Fruit fly (Drosophila melanogaster) whole organism, embryonic: ENCODE measurements around the gene Zyx.

Experiments used
- Atf3 ChIP-seq: fragments of 200-800 bp; sonication (Bioruptor generic); optimal IDR thresholded peaks from 3 replicates; lab custom pipeline; 2016; ENCODE audit warnings: missing biosample characterization, missing genetic modification characterization
- BEAF-32 ChIP-seq: fragments of 200-800 bp; sonication (Bioruptor generic); optimal IDR thresholded peaks from 3 replicates; lab custom pipeline; 2017; ENCODE audit warnings: missing biosample characterization, missing genetic modification characterization, mild to moderate bottlenecking, moderate library complexity, missing genetic modification reagents
- Blimp-1 ChIP-seq: fragments of 200-800 bp; sonication (Bioruptor generic); optimal IDR thresholded peaks from 3 replicates; lab custom pipeline; 2018; ENCODE audit warnings: missing biosample characterization, missing genetic modification characterization, mild to moderate bottlenecking, moderate library complexity, missing genetic modification reagents
- CG10565 ChIP-seq: fragments of 200-800 bp; sonication (Bioruptor generic); optimal IDR thresholded peaks from 3 replicates; lab custom pipeline; 2016; ENCODE audit warnings: missing biosample characterization, mild to moderate bottlenecking, missing genetic modification characterization
- CG12769 ChIP-seq: fragments of 200-800 bp; sonication (Bioruptor generic); optimal IDR thresholded peaks from 2 replicates; lab custom pipeline; 2019; ENCODE audit warnings: missing biosample characterization, mild to moderate bottlenecking, missing genetic modification characterization, moderate library complexity
- CG13624 ChIP-seq: fragments of 200-800 bp; sonication (Bioruptor generic); optimal IDR thresholded peaks from 2 replicates; lab custom pipeline; 2016; ENCODE audit warnings: missing biosample characterization, missing genetic modification characterization
- CG13894 ChIP-seq: fragments of 200-800 bp; sonication (Bioruptor generic); optimal IDR thresholded peaks from 3 replicates; lab custom pipeline; 2018; ENCODE audit warnings: missing biosample characterization, mild to moderate bottlenecking, missing genetic modification characterization, moderate library complexity
- CG14667 ChIP-seq: fragments of 200-800 bp; sonication (Bioruptor generic); IDR thresholded peaks from 2 replicates; pipeline ENCODE4 v1.3.6; 2022; ENCODE audit warnings: missing biosample characterization, missing genetic modification characterization
- CG15479 ChIP-seq: fragments of 200-800 bp; sonication (Bioruptor generic); optimal IDR thresholded peaks from 3 replicates; lab custom pipeline; 2019; ENCODE audit warnings: missing biosample characterization, mild to moderate bottlenecking, missing genetic modification characterization, moderate library complexity
- CG17359 ChIP-seq: fragments of 200-800 bp; sonication (Bioruptor generic); optimal IDR thresholded peaks from 3 replicates; lab custom pipeline; 2018; ENCODE audit warnings: missing biosample characterization, mild to moderate bottlenecking, missing genetic modification characterization, moderate library complexity
- CG1792 ChIP-seq: fragments of 200-800 bp; sonication (Bioruptor generic); optimal IDR thresholded peaks from 2 replicates; lab custom pipeline; 2016; ENCODE audit warnings: missing biosample characterization, missing genetic modification characterization
- CG2116 ChIP-seq: fragments of 200-800 bp; sonication (Bioruptor generic); optimal IDR thresholded peaks from 3 replicates; lab custom pipeline; 2018; ENCODE audit warnings: missing biosample characterization, mild to moderate bottlenecking, missing genetic modification characterization
- CG2120 ChIP-seq: fragments of 200-800 bp; sonication (Bioruptor generic); optimal IDR thresholded peaks from 3 replicates; lab custom pipeline; 2016; ENCODE audit warnings: missing biosample characterization, missing genetic modification characterization
- CG32532 ChIP-seq: fragments of 200-800 bp; sonication (Bioruptor generic); IDR thresholded peaks from 2 replicates; pipeline ENCODE4 v1.3.6; 2022; ENCODE audit warnings: missing biosample characterization, missing genetic modification characterization
- CG33557 ChIP-seq: fragments of 200-800 bp; sonication (Bioruptor generic); optimal IDR thresholded peaks from 2 replicates; lab custom pipeline; 2019; ENCODE audit warnings: missing biosample characterization, mild to moderate bottlenecking, missing genetic modification characterization, moderate library complexity
- CG5953 ChIP-seq: fragments of 200-800 bp; sonication (Bioruptor generic); IDR thresholded peaks from 2 replicates; pipeline ENCODE4 v1.3.6; 2022; ENCODE audit warnings: missing biosample characterization, missing genetic modification characterization
- CG6254 ChIP-seq: fragments of 200-800 bp; sonication (Bioruptor generic); optimal IDR thresholded peaks from 3 replicates; lab custom pipeline; 2017; ENCODE audit warnings: mild to moderate bottlenecking, missing biosample characterization, missing genetic modification reagents, missing genetic modification characterization
- CG7357 ChIP-seq: fragments of 200-800 bp; sonication (Bioruptor generic); IDR thresholded peaks from 3 replicates; pipeline ENCODE4 v1.3.6; 2022; ENCODE audit warnings: missing biosample characterization, missing genetic modification characterization
- CG7987 ChIP-seq: fragments of 200-800 bp; sonication (Bioruptor generic); optimal IDR thresholded peaks from 2 replicates; lab custom pipeline; 2018; ENCODE audit warnings: missing biosample characterization, mild to moderate bottlenecking, missing genetic modification characterization, moderate library complexity
- CG8290 ChIP-seq, 3 experiments: fragments of 200-800 bp; sonication (Bioruptor generic); optimal IDR thresholded peaks; 2 replicates each; lab custom pipeline; 2016 to 2019; ENCODE audit warnings: missing biosample characterization in 3 of 3, missing genetic modification characterization in 3 of 3, mild to moderate bottlenecking in 2 of 3, moderate library complexity in 1 of 3
- Camta ChIP-seq: fragments of 200-800 bp; sonication (Bioruptor generic); optimal IDR thresholded peaks from 2 replicates; lab custom pipeline; 2016; ENCODE audit warnings: missing biosample characterization, missing genetic modification characterization
- Chrac-16 ChIP-seq: fragments of 200-800 bp; sonication (Bioruptor generic); optimal IDR thresholded peaks from 3 replicates; lab custom pipeline; 2016; ENCODE audit warnings: missing biosample characterization, missing genetic modification characterization
- CoRest ChIP-seq: fragments of 200-800 bp; sonication (Bioruptor generic); optimal IDR thresholded peaks from 3 replicates; lab custom pipeline; 2018; ENCODE audit warnings: missing biosample characterization, mild to moderate bottlenecking, missing genetic modification characterization, moderate library complexity
- CrebB ChIP-seq: fragments of 200-800 bp; sonication (Bioruptor generic); optimal IDR thresholded peaks from 3 replicates; lab custom pipeline; 2018; ENCODE audit warnings: missing biosample characterization, mild to moderate bottlenecking, missing genetic modification characterization
- Dip3 ChIP-seq: fragments of 200-800 bp; sonication (Bioruptor generic); optimal IDR thresholded peaks from 3 replicates; lab custom pipeline; 2016; ENCODE audit warnings: missing biosample characterization, missing genetic modification characterization
- Dref ChIP-seq: fragments of 200-800 bp; sonication (Bioruptor generic); IDR thresholded peaks from 2 replicates; pipeline ENCODE4 v1.3.6; 2022; ENCODE audit warnings: missing biosample characterization, missing genetic modification characterization
- H2.0 ChIP-seq: fragments of 200-800 bp; sonication (Bioruptor generic); IDR thresholded peaks from 2 replicates; pipeline ENCODE4 v1.3.6; 2022; ENCODE audit warnings: missing biosample characterization, missing genetic modification characterization
- Hand ChIP-seq: fragments of 200-800 bp; sonication (Bioruptor generic); optimal IDR thresholded peaks from 2 replicates; lab custom pipeline; 2017; ENCODE audit warnings: mild to moderate bottlenecking, missing biosample characterization, missing genetic modification reagents, missing genetic modification characterization
- Hr39 ChIP-seq: fragments of >200 bp; optimal IDR thresholded peaks from 2 replicates; lab custom pipeline; 2017
- MBD-R2 ChIP-seq: fragments of 200-800 bp; sonication (Bioruptor generic); IDR thresholded peaks from 2 replicates; pipeline ENCODE4 v1.3.6; 2022; ENCODE audit warnings: missing biosample characterization, missing genetic modification characterization
- Mad ChIP-seq: fragments of 200-800 bp; sonication (Bioruptor generic); optimal IDR thresholded peaks from 2 replicates; lab custom pipeline; 2016; ENCODE audit warnings: missing biosample characterization, missing genetic modification characterization
- Rfx ChIP-seq: fragments of 200-800 bp; sonication (Bioruptor generic); IDR thresholded peaks from 2 replicates; pipeline ENCODE4 v1.3.6; 2022; ENCODE audit warnings: missing biosample characterization, missing genetic modification characterization
- Sry-δ ChIP-seq: fragments of 200-800 bp; sonication (Bioruptor generic); optimal IDR thresholded peaks from 2 replicates; lab custom pipeline; 2016; ENCODE audit warnings: missing biosample characterization, missing genetic modification characterization
- Trl ChIP-seq, 3 experiments: fragments of >200 bp in 2 of 3; fragments of 200-800 bp in 1 of 3; sonication (Bioruptor generic) in 1 of 3; optimal IDR thresholded peaks; 2 replicates in 1 of 3; 3 replicates in 2 of 3; lab custom pipeline; 2016 to 2017; ENCODE audit warnings: missing biosample characterization in 1 of 3, missing genetic modification characterization in 1 of 3
- YL-1 ChIP-seq: fragments of 200-800 bp; sonication (Bioruptor generic); optimal IDR thresholded peaks from 3 replicates; lab custom pipeline; 2017; ENCODE audit warnings: missing biosample characterization, mild to moderate bottlenecking, missing genetic modification characterization
- abd-A ChIP-seq: fragments of 200-800 bp; sonication (Bioruptor generic); optimal IDR thresholded peaks from 3 replicates; lab custom pipeline; 2019; ENCODE audit warnings: missing biosample characterization, mild to moderate bottlenecking, missing genetic modification characterization, moderate library complexity
- ara ChIP-seq: fragments of 200-800 bp; sonication (Bioruptor generic); IDR thresholded peaks from 2 replicates; pipeline ENCODE4 v1.3.6; 2022; ENCODE audit warnings: missing biosample characterization, missing genetic modification characterization
- chm ChIP-seq: fragments of 200-800 bp; sonication (Bioruptor generic); IDR thresholded peaks from 2 replicates; pipeline ENCODE4 v1.3.6; 2022; ENCODE audit warnings: missing biosample characterization, missing genetic modification characterization
- dm ChIP-seq: fragments of 200-800 bp; sonication (Bioruptor generic); optimal IDR thresholded peaks from 3 replicates; lab custom pipeline; 2016; ENCODE audit warnings: missing biosample characterization, missing genetic modification characterization
- dysf ChIP-seq: fragments of 200-800 bp; sonication (Bioruptor generic); IDR thresholded peaks from 3 replicates; pipeline ENCODE4 v1.3.6; 2022; ENCODE audit warnings: missing biosample characterization, missing genetic modification characterization
- fd102C ChIP-seq: fragments of 200-800 bp; sonication (Bioruptor generic); optimal IDR thresholded peaks from 2 replicates; lab custom pipeline; 2018; ENCODE audit warnings: missing biosample characterization, mild to moderate bottlenecking, missing genetic modification characterization, moderate library complexity
- fd96Cb ChIP-seq: fragments of 200-800 bp; sonication (Bioruptor generic); optimal IDR thresholded peaks from 2 replicates; lab custom pipeline; 2018; ENCODE audit warnings: missing biosample characterization, mild to moderate bottlenecking, missing genetic modification characterization, moderate library complexity
- kay ChIP-seq: fragments of 200-800 bp; sonication (Bioruptor generic); optimal IDR thresholded peaks from 2 replicates; lab custom pipeline; 2016; ENCODE audit warnings: missing biosample characterization, missing genetic modification characterization
- lilli ChIP-seq: fragments of 200-800 bp; sonication (Bioruptor generic); optimal IDR thresholded peaks from 3 replicates; lab custom pipeline; 2016; ENCODE audit warnings: missing biosample characterization, missing genetic modification characterization
- nmo ChIP-seq: fragments of 200-800 bp; sonication (Bioruptor generic); optimal IDR thresholded peaks from 2 replicates; lab custom pipeline; 2018; ENCODE audit warnings: missing biosample characterization, mild to moderate bottlenecking, missing genetic modification characterization, moderate library complexity
- nom ChIP-seq: fragments of 200-800 bp; sonication (Bioruptor generic); optimal IDR thresholded peaks from 2 replicates; lab custom pipeline; 2017; ENCODE audit warnings: missing biosample characterization, missing genetic modification characterization, mild to moderate bottlenecking, moderate library complexity, missing genetic modification reagents
- onecut ChIP-seq: fragments of 200-800 bp; sonication (Bioruptor generic); IDR thresholded peaks from 2 replicates; pipeline ENCODE4 v1.3.6; 2022; ENCODE audit warnings: missing biosample characterization, missing genetic modification characterization
- pzg ChIP-seq: fragments of 200-800 bp; sonication (Bioruptor generic); optimal IDR thresholded peaks from 3 replicates; lab custom pipeline; 2018; ENCODE audit warnings: missing biosample characterization, mild to moderate bottlenecking, missing genetic modification characterization, moderate library complexity
- sens ChIP-seq: fragments of 200-800 bp; sonication (Bioruptor generic); peaks from one replicate; lab custom pipeline; 2016; ENCODE audit warnings: missing biosample characterization, missing genetic modification characterization
- slbo ChIP-seq: fragments of 200-800 bp; sonication (Bioruptor generic); IDR thresholded peaks from 2 replicates; pipeline ENCODE4 v1.3.6; 2022; ENCODE audit warnings: missing biosample characterization, missing genetic modification characterization

The Zyx gene

DNA sequence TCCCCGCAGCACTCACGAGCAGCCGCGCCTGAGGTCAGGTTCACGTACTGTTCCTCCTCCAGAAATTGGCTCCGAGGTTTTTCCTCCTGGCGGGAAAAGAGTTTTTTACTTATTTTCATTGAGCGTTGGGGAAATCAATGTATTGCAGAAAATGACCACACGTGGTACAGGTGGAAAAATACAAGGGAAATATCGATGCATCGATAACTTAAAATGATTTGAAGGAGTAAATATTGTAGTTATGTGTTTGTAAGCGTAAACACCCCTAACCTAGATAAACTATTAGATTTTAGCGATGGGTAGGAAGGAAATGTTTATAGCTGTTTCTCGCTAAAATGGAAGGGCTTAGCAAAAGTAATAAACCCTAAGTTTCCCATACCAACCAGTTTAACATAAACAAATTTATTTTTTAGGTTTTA is 34.1 kb downstream of the Zyx start (continued):
- no peak for TF ChIP-seq CG6254 (GFP tag; lab: Kevin White, UChicago)
- peak; percentile 47 for TF ChIP-seq nmo (GFP tag; lab: Kevin White, UChicago)
- TF ChIP-seq Dip3 (GFP tag; lab: Kevin White, UChicago) = peak; percentile 10
- TF ChIP-seq pzg = peak; percentile 51
- TF ChIP-seq YL-1 (GFP tag; lab: Kevin White, UChicago) = peak; percentile 51
- no peak for TF ChIP-seq nom (GFP tag; lab: Kevin White, UChicago)
- TF ChIP-seq CG7987 = no peak
- no peak; the same call in 1 of the 2 replicates for TF ChIP-seq H2.0
- TF ChIP-seq CG5953 (GFP tag; lab: Robert Waterston, UW) = no peak
- TF ChIP-seq CG7357 (GFP tag; lab: Robert Waterston, UW) = peak; percentile 93
- TF ChIP-seq CrebB (tag; lab: Kevin White, UChicago) = no peak
- peak; percentile 87 for TF ChIP-seq Sry-δ
- no peak for TF ChIP-seq dysf (GFP tag; lab: Robert Waterston, UW)
- TF ChIP-seq fd96Cb (tag; lab: Kevin White, UChicago) = peak; percentile 24
- TF ChIP-seq CG33557 (GFP tag; lab: Kevin White, UChicago) = peak; percentile 4
- TF ChIP-seq fd102C = no peak
- no peak for TF ChIP-seq Hand (GFP tag; lab: Kevin White, UChicago)

DNA sequence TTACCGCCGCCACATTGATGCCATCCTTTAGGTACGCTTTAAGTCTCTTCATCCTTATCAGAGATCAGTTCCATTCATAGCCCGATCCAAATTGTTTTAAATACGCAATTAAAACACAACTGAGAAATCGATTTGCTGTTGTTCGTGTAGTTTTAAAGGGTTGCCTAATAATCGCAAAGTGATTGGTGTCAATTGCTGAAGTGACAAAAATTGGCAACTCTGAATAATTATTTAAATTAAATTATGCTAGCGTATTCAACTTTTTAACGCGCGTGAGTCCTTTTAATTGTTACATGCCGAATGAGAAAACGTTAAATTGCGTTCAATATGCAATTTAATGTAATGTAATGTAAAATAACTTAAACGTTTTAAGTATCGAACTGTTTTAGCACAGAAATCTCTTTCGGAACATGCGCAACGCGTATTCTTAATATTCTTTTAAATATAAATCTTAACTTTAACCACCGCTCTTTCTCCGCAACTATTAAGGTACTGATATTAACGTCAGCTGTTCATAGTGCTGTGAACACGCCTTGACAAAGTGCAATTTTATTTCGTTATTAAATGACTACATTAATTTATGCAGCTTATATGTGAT is 35.5 kb downstream of the Zyx start, which contains the start of gene Mpv17:
Mpv17 (minus strand) TSS at position 164 of the 598 bp plus-strand sequence.
- TF ChIP-seq MBD-R2 (GFP tag; lab: Robert Waterston, UW) = peak; percentile 22; the same call in 1 of the 2 replicates
- no peak for TF ChIP-seq abd-A (tag; lab: Kevin White, UChicago)
- peak; percentile 78 for TF ChIP-seq onecut (GFP tag; lab: Robert Waterston, UW)
- peak; percentile 20 for TF ChIP-seq CG13894 (tag; lab: Kevin White, UChicago)
- peak; percentile 71 for TF ChIP-seq sens (GFP tag; lab: Kevin White, UChicago)
- peak; percentile 45 for TF ChIP-seq CG2120 (GFP tag; lab: Kevin White, UChicago)
- TF ChIP-seq kay = no peak
- TF ChIP-seq CG1792 = no peak
- no peak for TF ChIP-seq CG32532 (GFP tag; lab: Robert Waterston, UW)
- TF ChIP-seq CG12769 = no peak
- peak; percentile 27 for TF ChIP-seq CG13624 (GFP tag; lab: Kevin White, UChicago)
- TF ChIP-seq Dref (GFP tag; lab: Robert Waterston, UW) = no peak
- peak; percentile 40; the same call in 1 of the 2 replicates for TF ChIP-seq slbo (GFP tag; lab: Robert Waterston, UW)
- no peak for TF ChIP-seq CG2116
- no peak for TF ChIP-seq Atf3 (GFP tag; lab: Kevin White, UChicago)
- TF ChIP-seq Trl (optimal IDR thresholded peaks at IDR 0.05; lab: Kevin White, UChicago) = no peak
- TF ChIP-seq Trl (GFP tag; optimal IDR thresholded peaks at IDR 0.05; lab: Kevin White, UChicago) = no peak
- TF ChIP-seq CoRest (tag; lab: Kevin White, UChicago) = no peak
- peak; percentile 52 for TF ChIP-seq lilli
- no peak for TF ChIP-seq CG15479 (GFP tag; lab: Kevin White, UChicago)
- no peak for TF ChIP-seq Hr39 (lab: Kevin White, UChicago)
- no peak for TF ChIP-seq Blimp-1 (GFP tag; lab: Kevin White, UChicago)
- no peak for TF ChIP-seq CG8290 (GFP tag; optimal IDR thresholded peaks at IDR 0.05; lab: Kevin White, UChicago)
- peak in 1 of 2 experiments; percentile 54 for TF ChIP-seq CG8290 (tag; optimal IDR thresholded peaks at IDR 0.05; lab: Kevin White, UChicago)
- TF ChIP-seq Camta (GFP tag; lab: Kevin White, UChicago) = no peak
- TF ChIP-seq Mad = peak; percentile 4
- TF ChIP-seq dm (GFP tag; lab: Kevin White, UChicago) = no peak
- TF ChIP-seq CG17359 (tag; lab: Kevin White, UChicago) = no peak
- peak; percentile 51; the same call in 1 of the 2 replicates for TF ChIP-seq Rfx (GFP tag; lab: Robert Waterston, UW)
- TF ChIP-seq ara = no peak
- peak; percentile 20 for TF ChIP-seq BEAF-32
- TF ChIP-seq CG14667 (GFP tag; lab: Robert Waterston, UW) = no peak
- peak; percentile 14 for TF ChIP-seq Chrac-16 (GFP tag; lab: Kevin White, UChicago)
- no peak for TF ChIP-seq chm (GFP tag; lab: Robert Waterston, UW)
- TF ChIP-seq CG10565 (GFP tag; lab: Kevin White, UChicago) = no peak
